Worm (Caenorhabditis elegans) whole organism, L1 larva: ENCODE measurements around the gene ugt-20.

Source experiments
- C04F5.9 ChIP-seq: sonication (generic microtip); optimal IDR thresholded peaks from 2 replicates; lab custom pipeline; 2016; ENCODE audit warnings: missing genetic modification characterization, missing compliant biosample characterization
- F16B12.6 ChIP-seq: fragments of 150-350 bp; optimal IDR thresholded peaks from 2 replicates; lab custom pipeline; 2014; ENCODE audit warnings: missing biosample characterization, missing genetic modification characterization
- Y116A8C.19 ChIP-seq: sonication (generic microtip); optimal IDR thresholded peaks from 2 replicates; lab custom pipeline; 2016; ENCODE audit warnings: missing compliant biosample characterization, missing genetic modification characterization, borderline replicate concordance
- aha-1 ChIP-seq: fragments of 150-350 bp; optimal IDR thresholded peaks from 2 replicates; lab custom pipeline; 2014; ENCODE audit warnings: missing biosample characterization, missing genetic modification characterization
- aly-2 ChIP-seq: fragments of 150-350 bp; optimal IDR thresholded peaks from 2 replicates; lab custom pipeline; 2014; ENCODE audit warnings: missing biosample characterization, missing genetic modification characterization
- ama-1 ChIP-seq: fragments of 150-350 bp; optimal IDR thresholded peaks from 2 replicates; lab custom pipeline; 2014
- blmp-1 ChIP-seq: fragments of 150-350 bp; optimal IDR thresholded peaks from 2 replicates; lab custom pipeline; 2014; ENCODE audit warnings: missing biosample characterization, missing genetic modification characterization
- ceh-8 ChIP-seq: fragments of 200-800 bp; sonication (Bioruptor generic); optimal IDR thresholded peaks from 2 replicates; lab custom pipeline; 2018; ENCODE audit warnings: mild to moderate bottlenecking, missing genetic modification characterization, moderate library complexity, missing compliant biosample characterization
- ceh-82 ChIP-seq, 3 experiments: fragments of 150-350 bp in 1 of 3; sonication (generic microtip) in 2 of 3; optimal IDR thresholded peaks; 2 replicates each; lab custom pipeline; 2014 to 2017; ENCODE audit warnings: missing biosample characterization in 3 of 3, missing genetic modification characterization in 3 of 3
- ces-1 ChIP-seq: fragments of 150-350 bp; optimal IDR thresholded peaks from 2 replicates; lab custom pipeline; 2014; ENCODE audit warnings: missing biosample characterization, missing genetic modification reagents, missing genetic modification characterization
- dpl-1 ChIP-seq, 3 experiments: fragments of 150-350 bp in 2 of 3; sonication (generic microtip) in 1 of 3; optimal IDR thresholded peaks; 2 replicates each; lab custom pipeline; 2014 to 2017; ENCODE audit warnings: missing biosample characterization in 3 of 3, missing genetic modification characterization in 3 of 3, missing genetic modification reagents in 3 of 3
- efl-3 ChIP-seq: fragments of 200-800 bp; sonication (Bioruptor generic); optimal IDR thresholded peaks from 2 replicates; lab custom pipeline; 2018; ENCODE audit warnings: mild to moderate bottlenecking, missing genetic modification characterization, missing compliant biosample characterization
- egl-13 ChIP-seq: sonication (generic microtip); optimal IDR thresholded peaks from 2 replicates; lab custom pipeline; 2016; ENCODE audit warnings: missing genotype, missing genetic modification reagents, missing genetic modification characterization, missing compliant biosample characterization
- egl-27 ChIP-seq, 2 experiments: fragments of 150-350 bp in 1 of 2; sonication (generic microtip); optimal IDR thresholded peaks; 3 replicates each; lab custom pipeline; 2017 to 2018; ENCODE audit warnings: missing biosample characterization in 2 of 2, missing genetic modification characterization in 2 of 2, missing genetic modification reagents in 2 of 2
- elt-2 ChIP-seq: sonication (generic microtip); optimal IDR thresholded peaks from 2 replicates; lab custom pipeline; 2016; ENCODE audit warnings: missing genetic modification characterization, mild to moderate bottlenecking, inconsistent platforms, missing compliant biosample characterization, missing genetic modification reagents
- ets-5 ChIP-seq: fragments of 200-800 bp; sonication (Bioruptor generic); IDR thresholded peaks from 2 replicates; pipeline ENCODE4 v1.3.6; 2022; ENCODE audit warnings: missing genetic modification characterization, missing compliant biosample characterization
- fkh-4 ChIP-seq: sonication (generic microtip); optimal IDR thresholded peaks from 2 replicates; lab custom pipeline; 2016; ENCODE audit warnings: missing compliant biosample characterization, missing genetic modification characterization, borderline replicate concordance
- fos-1 ChIP-seq: fragments of 150-350 bp; optimal IDR thresholded peaks from 2 replicates; lab custom pipeline; 2014; ENCODE audit warnings: missing biosample characterization, missing genetic modification characterization
- grh-1 ChIP-seq: fragments of 200-800 bp; sonication (Bioruptor generic); IDR thresholded peaks from 2 replicates; pipeline ENCODE4 v1.3.6; 2022; ENCODE audit warnings: missing genetic modification reagents, missing genetic modification characterization, missing compliant biosample characterization
- hlh-17 ChIP-seq: fragments of 200-800 bp; sonication (Bioruptor generic); optimal IDR thresholded peaks from 2 replicates; lab custom pipeline; 2018; ENCODE audit warnings: missing genetic modification characterization, mild to moderate bottlenecking, missing compliant biosample characterization, moderate library complexity, borderline replicate concordance
- hlh-4 ChIP-seq: sonication (generic microtip); optimal IDR thresholded peaks from 2 replicates; lab custom pipeline; 2016; ENCODE audit warnings: mild to moderate bottlenecking, missing genetic modification characterization, missing compliant biosample characterization
- irx-1 ChIP-seq: sonication (generic microtip); optimal IDR thresholded peaks from 2 replicates; lab custom pipeline; 2016; ENCODE audit warnings: missing genetic modification characterization, missing compliant biosample characterization
- jun-1 ChIP-seq: fragments of 150-350 bp; optimal IDR thresholded peaks from 2 replicates; lab custom pipeline; 2014; ENCODE audit warnings: missing biosample characterization, missing genetic modification reagents, missing genetic modification characterization
- lin-14 ChIP-seq: fragments of 200-800 bp; sonication (Bioruptor generic); optimal IDR thresholded peaks from 2 replicates; lab custom pipeline; 2018; ENCODE audit warnings: mild to moderate bottlenecking, missing genetic modification characterization, moderate library complexity, missing compliant biosample characterization
- lin-15B ChIP-seq: fragments of 150-350 bp; sonication (generic microtip); optimal IDR thresholded peaks from 3 replicates; lab custom pipeline; 2014; ENCODE audit warnings: missing biosample characterization, missing genetic modification characterization
- lin-35 ChIP-seq, 2 experiments: fragments of 150-350 bp; optimal IDR thresholded peaks; 2 replicates each; lab custom pipeline; 2014; ENCODE audit warnings: missing biosample characterization in 2 of 2, missing genetic modification characterization in 2 of 2, missing genetic modification reagents in 2 of 2
- mab-9 ChIP-seq: fragments of 200-800 bp; sonication (Bioruptor generic); IDR thresholded peaks from 2 replicates; pipeline ENCODE4 v1.3.6; 2022; ENCODE audit warnings: missing genetic modification reagents, missing genetic modification characterization, missing compliant biosample characterization
- mef-2 ChIP-seq: fragments of 150-350 bp; optimal IDR thresholded peaks from 2 replicates; lab custom pipeline; 2014; ENCODE audit warnings: missing biosample characterization, missing genetic modification characterization
- mep-1 ChIP-seq: fragments of 150-350 bp; optimal IDR thresholded peaks from 2 replicates; lab custom pipeline; 2014; ENCODE audit warnings: missing biosample characterization, missing genetic modification characterization
- nhr-11 ChIP-seq: fragments of 150-350 bp; optimal IDR thresholded peaks from 2 replicates; lab custom pipeline; 2014; ENCODE audit warnings: missing biosample characterization, missing genetic modification characterization
- nhr-12 ChIP-seq: sonication (generic microtip); optimal IDR thresholded peaks from 2 replicates; lab custom pipeline; 2017; ENCODE audit warnings: missing biosample characterization, missing genetic modification characterization
- nhr-71 ChIP-seq: sonication (generic microtip); optimal IDR thresholded peaks from 2 replicates; lab custom pipeline; 2016; ENCODE audit warnings: mild to moderate bottlenecking, missing genetic modification characterization, moderate library complexity, missing compliant biosample characterization
- nhr-77 ChIP-seq: fragments of 150-350 bp; optimal IDR thresholded peaks from 2 replicates; lab custom pipeline; 2014; ENCODE audit warnings: missing biosample characterization, missing genetic modification characterization
- nhr-84 ChIP-seq: sonication (generic microtip); optimal IDR thresholded peaks from 2 replicates; lab custom pipeline; 2017; ENCODE audit warnings: missing biosample characterization, missing genetic modification characterization
- nhr-85 ChIP-seq: sonication (generic microtip); peaks from one replicate; lab custom pipeline; 2016; ENCODE audit warnings: missing genetic modification characterization, inconsistent platforms, missing compliant biosample characterization
- nhr-90 ChIP-seq: sonication (generic microtip); optimal IDR thresholded peaks from 2 replicates; lab custom pipeline; 2016; ENCODE audit warnings: mild to moderate bottlenecking, missing genetic modification characterization, missing compliant biosample characterization; ENCODE audit not compliant: poor library complexity
- pag-3 ChIP-seq: sonication (generic microtip); optimal IDR thresholded peaks from 2 replicates; lab custom pipeline; 2017; ENCODE audit warnings: missing genetic modification characterization, mild to moderate bottlenecking, missing compliant biosample characterization, antibody characterized with exemption, borderline replicate concordance; ENCODE audit not compliant: insufficient read depth
- pax-3 ChIP-seq: fragments of 200-800 bp; sonication (Bioruptor generic); optimal IDR thresholded peaks from 2 replicates; lab custom pipeline; 2018; ENCODE audit warnings: mild to moderate bottlenecking, missing genetic modification characterization, moderate library complexity, missing compliant biosample characterization
- pqm-1 ChIP-seq: sonication (generic microtip); optimal IDR thresholded peaks from 3 replicates; lab custom pipeline; 2017; ENCODE audit warnings: missing biosample characterization, missing genetic modification characterization
- rnt-1 ChIP-seq: sonication (generic microtip); optimal IDR thresholded peaks from 2 replicates; lab custom pipeline; 2016; ENCODE audit warnings: mild to moderate bottlenecking, missing genetic modification characterization, moderate library complexity, missing compliant biosample characterization
- skn-1 ChIP-seq: fragments of 150-350 bp; optimal IDR thresholded peaks from 2 replicates; lab custom pipeline; 2014; ENCODE audit warnings: missing biosample characterization, missing genetic modification characterization
- snpc-4 ChIP-seq: fragments of 150-350 bp; optimal IDR thresholded peaks from 2 replicates; lab custom pipeline; 2014; ENCODE audit warnings: missing biosample characterization, missing genetic modification characterization
- sox-4 ChIP-seq: sonication (generic microtip); optimal IDR thresholded peaks from 2 replicates; lab custom pipeline; 2016; ENCODE audit warnings: missing genetic modification characterization, missing compliant biosample characterization
- sptf-1 ChIP-seq: fragments of 150-350 bp; optimal IDR thresholded peaks from 2 replicates; lab custom pipeline; 2014; ENCODE audit warnings: missing biosample characterization, missing genetic modification characterization
- sup-37 ChIP-seq: fragments of 200-800 bp; sonication (Bioruptor generic); optimal IDR thresholded peaks from 2 replicates; lab custom pipeline; 2018; ENCODE audit warnings: mild to moderate bottlenecking, missing genetic modification characterization, missing compliant biosample characterization
- swsn-7 ChIP-seq: sonication (generic microtip); optimal IDR thresholded peaks from 2 replicates; lab custom pipeline; 2016; ENCODE audit warnings: missing genetic modification characterization, missing compliant biosample characterization
- tbx-2 ChIP-seq: sonication (generic microtip); optimal IDR thresholded peaks from 2 replicates; lab custom pipeline; 2016; ENCODE audit warnings: missing genetic modification characterization, missing compliant biosample characterization
- tlp-1 ChIP-seq: fragments of 150-350 bp; optimal IDR thresholded peaks from 2 replicates; lab custom pipeline; 2014; ENCODE audit warnings: missing biosample characterization, missing genetic modification characterization
- unc-62 ChIP-seq: fragments of 150-350 bp; optimal IDR thresholded peaks from 2 replicates; lab custom pipeline; 2014; ENCODE audit warnings: missing biosample characterization, missing genetic modification reagents, missing genetic modification characterization
- unc-86 ChIP-seq: sonication (generic microtip); optimal IDR thresholded peaks from 2 replicates; lab custom pipeline; 2016; ENCODE audit warnings: missing genetic modification characterization, missing compliant biosample characterization
- vab-15 ChIP-seq: sonication (generic microtip); optimal IDR thresholded peaks from 2 replicates; lab custom pipeline; 2017; ENCODE audit warnings: missing genotype, mild to moderate bottlenecking, missing genetic modification characterization, missing compliant biosample characterization
- zip-4 ChIP-seq: fragments of 200-800 bp; sonication (Bioruptor generic); optimal IDR thresholded peaks from 2 replicates; lab custom pipeline; 2018; ENCODE audit warnings: mild to moderate bottlenecking, missing genetic modification characterization, moderate library complexity, missing compliant biosample characterization
- ztf-11 ChIP-seq, 2 experiments: sonication (generic microtip); optimal IDR thresholded peaks; 2 replicates each; lab custom pipeline; 2016 to 2017; ENCODE audit warnings: missing genetic modification characterization in 2 of 2, missing biosample characterization in 1 of 2, missing compliant biosample characterization in 1 of 2
- ztf-4 ChIP-seq: fragments of 150-350 bp; optimal IDR thresholded peaks from 2 replicates; lab custom pipeline; 2014; ENCODE audit warnings: missing biosample characterization, missing genetic modification characterization

The ugt-20 gene

ce11 chrIV:6099770-6100169 is 16.4 kb upstream of the ugt-20 start:
- TF ChIP-seq sox-4 (tag; lab: Kevin White, UChicago): no peak
- TF ChIP-seq unc-62 (GFP tag; lab: Kevin White, UChicago): no peak
- TF ChIP-seq efl-3 (GFP tag; lab: Kevin White, UChicago): no peak
- TF ChIP-seq ama-1 (lab: Kevin White, UChicago): no peak
- TF ChIP-seq sup-37 (GFP tag; lab: Kevin White, UChicago): no peak
- TF ChIP-seq irx-1 (tag; lab: Kevin White, UChicago): no peak
- no peak for TF ChIP-seq hlh-4 (tag; lab: Kevin White, UChicago)
- no peak for TF ChIP-seq mep-1 (tag; lab: Kevin White, UChicago)
- no peak for TF ChIP-seq mab-9
- no peak for TF ChIP-seq aly-2 (tag; lab: Kevin White, UChicago)
- peak; percentile 98 for TF ChIP-seq nhr-85
- peak; percentile 89 for TF ChIP-seq blmp-1
- TF ChIP-seq jun-1: no peak
- peak in 1 of 2 experiments; percentile 68 for TF ChIP-seq lin-35 (GFP tag; optimal IDR thresholded peaks at IDR 0.05; lab: Kevin White, UChicago)
- TF ChIP-seq ets-5 (GFP tag; lab: Robert Waterston, UW): no peak
- peak; percentile 4 for TF ChIP-seq pqm-1 (tag; lab: Kevin White, UChicago)
- no peak for TF ChIP-seq tlp-1 (tag; lab: Kevin White, UChicago)
- no peak for TF ChIP-seq ces-1 (GFP tag; lab: Kevin White, UChicago)
- TF ChIP-seq lin-14: peak; percentile 83
- no peak for TF ChIP-seq unc-86 (tag; lab: Kevin White, UChicago)
- TF ChIP-seq hlh-17 (GFP tag; lab: Kevin White, UChicago): no peak
- no peak for TF ChIP-seq lin-15B (tag; lab: Kevin White, UChicago)
- no peak for TF ChIP-seq nhr-11
- no peak for TF ChIP-seq rnt-1 (tag; lab: Kevin White, UChicago)
- peak in 1 of 3 experiments; percentile 26 for TF ChIP-seq dpl-1 (GFP tag; optimal IDR thresholded peaks at IDR 0.05; lab: Kevin White, UChicago)
- peak; percentile 90 for TF ChIP-seq vab-15 (tag; lab: Kevin White, UChicago)
- peak; percentile 87 for TF ChIP-seq grh-1
- TF ChIP-seq ztf-4 (tag; lab: Kevin White, UChicago): no peak
- peak; percentile 58 for TF ChIP-seq tbx-2
- no peak for TF ChIP-seq ceh-82 (tag; optimal IDR thresholded peaks at IDR 0.05; lab: Kevin White, UChicago)
- TF ChIP-seq snpc-4 (tag; lab: Kevin White, UChicago): no peak
- no peak for TF ChIP-seq ceh-8 (GFP tag; lab: Kevin White, UChicago)
- TF ChIP-seq egl-13 (tag; lab: Kevin White, UChicago): no peak
- no peak for TF ChIP-seq pag-3 (tag; lab: Kevin White, UChicago)
- TF ChIP-seq fkh-4: no peak
- TF ChIP-seq Y116A8C.19 (tag; lab: Kevin White, UChicago): no peak
- TF ChIP-seq nhr-90: peak; percentile 77
- no peak for TF ChIP-seq zip-4 (GFP tag; lab: Kevin White, UChicago)
- peak; percentile 81 for TF ChIP-seq nhr-71 (tag; lab: Kevin White, UChicago)
- TF ChIP-seq aha-1 (tag; lab: Kevin White, UChicago): no peak
- no peak for TF ChIP-seq ztf-11 (tag; optimal IDR thresholded peaks at IDR 0.05; lab: Kevin White, UChicago)
- no peak for TF ChIP-seq nhr-12 (tag; lab: Kevin White, UChicago)
- TF ChIP-seq F16B12.6: no peak
- TF ChIP-seq egl-27 (tag; optimal IDR thresholded peaks at IDR 0.05; lab: Kevin White, UChicago): no peak
- no peak for TF ChIP-seq pax-3 (tag; lab: Kevin White, UChicago)
- no peak for TF ChIP-seq fos-1 (tag; lab: Kevin White, UChicago)
- TF ChIP-seq skn-1 (tag; lab: Kevin White, UChicago): peak; percentile 69
- no peak for TF ChIP-seq nhr-77 (tag; lab: Kevin White, UChicago)
- TF ChIP-seq sptf-1 (tag; lab: Kevin White, UChicago): no peak
- TF ChIP-seq mef-2 (tag; lab: Kevin White, UChicago): no peak
- TF ChIP-seq elt-2: peak; percentile 59
- TF ChIP-seq C04F5.9 (tag; lab: Kevin White, UChicago): no peak
- TF ChIP-seq nhr-84 (tag; lab: Kevin White, UChicago): no peak
- no peak for TF ChIP-seq swsn-7 (tag; lab: Kevin White, UChicago)
